Worm (Caenorhabditis elegans): ENCODE measurements around the gene irld-14.

ce11 chrV:14999485-15000023 lies 3.2 kb downstream of the irld-14 start, which contains the start of gene T01C3.11:
- TF ChIP-seq tab-1 (GFP tag; IDR thresholded peaks at IDR 0.05) (no peak), T22C8.4 (GFP tag; IDR thresholded peaks at IDR 0.05) (no peak), ztf-29 (GFP tag; IDR thresholded peaks at IDR 0.05) (no peak), cog-1 (tag; optimal IDR thresholded peaks at IDR 0.05) (no peak), flt-1 (GFP tag; IDR thresholded peaks at IDR 0.05) (no peak), med-1 (GFP tag; optimal IDR thresholded peaks at IDR 0.05; ENCODE audit: insufficient read depth) (no peak), klf-2 (GFP tag; conservative IDR thresholded peaks at IDR 0.05) (no peak), ztf-23 (GFP tag; IDR thresholded peaks at IDR 0.05) (no peak), ref-1 (GFP tag; conservative IDR thresholded peaks at IDR 0.05) (no peak)

All from whole organism, midembryonic.